Worm (Caenorhabditis elegans): ENCODE measurements around the gene F25E5.9.

DNA sequence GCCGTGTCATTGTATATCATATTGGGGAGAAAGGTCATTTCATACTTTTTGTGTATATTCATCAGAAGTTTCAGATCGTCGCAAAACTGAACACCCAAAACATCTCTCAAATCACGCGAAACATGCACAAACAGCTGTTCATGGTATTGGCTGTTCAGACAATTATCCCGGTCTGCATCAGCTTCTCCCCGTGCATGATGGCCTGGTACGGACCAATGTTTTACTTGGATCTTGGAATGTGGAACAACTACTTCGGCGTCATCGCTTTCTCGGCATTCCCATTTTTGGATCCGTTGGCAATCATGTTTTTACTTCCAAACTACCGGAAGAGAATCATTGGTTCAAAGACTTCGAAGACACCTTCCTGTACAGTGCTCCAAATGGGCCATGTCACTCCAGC is 34.2 kb downstream of the F25E5.9 start:
- TF ChIP-seq mab-5 (tag; optimal IDR thresholded peaks at IDR 0.05) (no peak), lin-32 (GFP tag; optimal IDR thresholded peaks at IDR 0.05) (no peak), nhr-12 (tag; optimal IDR thresholded peaks at IDR 0.05) (no peak), hlh-1 (tag; optimal IDR thresholded peaks at IDR 0.05) (no peak), pha-4 (tag; optimal IDR thresholded peaks at IDR 0.05) (no peak), nhr-237 (tag; optimal IDR thresholded peaks at IDR 0.05) (no peak), nhr-28 (tag; optimal IDR thresholded peaks at IDR 0.05) (no peak), snpc-4 (tag; optimal IDR thresholded peaks at IDR 0.05) (no peak), blmp-1 (tag; optimal IDR thresholded peaks at IDR 0.05) (no peak), lin-13 (tag; optimal IDR thresholded peaks at IDR 0.05) (no peak), ztf-11 (tag; optimal IDR thresholded peaks at IDR 0.05) (no peak), sem-2 (GFP tag; optimal IDR thresholded peaks at IDR 0.05) (no peak)
